Worm (Caenorhabditis elegans) whole organism, midembryonic: ENCODE results near the gene his-69.

Experiments used
- cog-1 ChIP-seq: sonication (generic microtip); optimal IDR thresholded peaks from 2 replicates; lab custom pipeline; 2016; ENCODE audit warnings: missing genetic modification characterization, missing compliant biosample characterization
- flt-1 ChIP-seq: fragments of 200-800 bp; sonication (Bioruptor generic); IDR thresholded peaks from 2 replicates; pipeline ENCODE4 v1.3.6; 2022; ENCODE audit warnings: missing genetic modification characterization, missing compliant biosample characterization
- tab-1 ChIP-seq: fragments of 200-800 bp; sonication (Bioruptor generic); IDR thresholded peaks from 2 replicates; pipeline ENCODE4 v1.3.6; 2022; ENCODE audit warnings: missing genetic modification characterization, missing compliant biosample characterization
- ztf-23 ChIP-seq: fragments of 200-800 bp; sonication (Bioruptor generic); IDR thresholded peaks from 2 replicates; pipeline ENCODE4 v1.3.6; 2022; ENCODE audit warnings: missing genetic modification reagents, missing genetic modification characterization, missing compliant biosample characterization

DNA sequence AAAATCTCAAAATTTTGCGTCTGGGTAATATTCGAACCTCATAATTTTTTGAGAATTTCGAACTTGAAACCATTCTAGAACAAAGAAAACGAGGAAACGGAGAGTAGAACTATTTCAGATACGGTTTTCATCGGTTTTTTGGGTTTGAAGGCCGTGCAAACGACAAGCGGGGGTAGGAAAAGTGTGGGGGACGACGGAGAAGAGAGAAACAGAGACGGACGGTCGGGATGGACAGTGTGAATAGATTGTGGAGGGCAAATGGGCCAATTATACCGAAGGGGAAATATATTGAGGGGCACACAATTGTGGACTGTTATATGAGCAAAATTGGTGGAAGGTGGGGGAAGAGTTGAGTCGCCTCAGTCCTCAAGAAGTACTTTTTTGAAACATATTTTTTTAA, 40.2 kb upstream of the his-69 start:
- TF ChIP-seq flt-1 (GFP tag; lab: Robert Waterston, UW): no peak
- TF ChIP-seq cog-1 (tag; lab: Kevin White, UChicago): no peak
- TF ChIP-seq ztf-23 (GFP tag; lab: Robert Waterston, UW): no peak
- no peak for TF ChIP-seq tab-1 (GFP tag; lab: Robert Waterston, UW)
